Worm (Caenorhabditis elegans) whole organism, L4/young adult: Measurements from ENCODE around the gene calf-1.

Experiments
- dao-5 ChIP-seq: sonication (generic microtip); optimal IDR thresholded peaks from 2 replicates; lab custom pipeline; 2016; ENCODE audit warnings: missing genotype, missing genetic modification characterization, moderate library complexity, missing compliant biosample characterization
- him-1 ChIP-seq: sonication (generic microtip); optimal IDR thresholded peaks from 2 replicates; lab custom pipeline; 2016; ENCODE audit warnings: missing genotype, missing genetic modification reagents, missing genetic modification characterization, missing compliant biosample characterization

- TF ChIP-seq dao-5 = no peak
- TF ChIP-seq him-1 = no peak
These were observed 20.8 kb upstream of the calf-1 start for ce11 chrV:20499642-20500041.
